Fruit fly (Drosophila melanogaster) whole organism, embryonic: Measurements from ENCODE around the gene Pisd.

ENCODE experiments used
- Asciz ChIP-seq: fragments of 200-800 bp; sonication (Bioruptor generic); optimal IDR thresholded peaks from 2 replicates; lab custom pipeline; 2017; ENCODE audit warnings: missing biosample characterization, mild to moderate bottlenecking, missing genetic modification characterization, missing genetic modification reagents
- B-H1 ChIP-seq: fragments of 200-800 bp; sonication (Bioruptor generic); IDR thresholded peaks from 3 replicates; pipeline ENCODE4 v1.3.6; 2022; ENCODE audit warnings: missing biosample characterization, missing genetic modification characterization
- BEAF-32 ChIP-seq: fragments of 200-800 bp; sonication (Bioruptor generic); optimal IDR thresholded peaks from 3 replicates; lab custom pipeline; 2017; ENCODE audit warnings: missing biosample characterization, missing genetic modification characterization, mild to moderate bottlenecking, moderate library complexity, missing genetic modification reagents
- CG11504 ChIP-seq: fragments of 200-800 bp; sonication (Bioruptor generic); optimal IDR thresholded peaks from 3 replicates; lab custom pipeline; 2019; ENCODE audit warnings: missing biosample characterization, mild to moderate bottlenecking, missing genetic modification characterization, moderate library complexity
- CG12155 ChIP-seq: fragments of 200-800 bp; sonication (Bioruptor generic); optimal IDR thresholded peaks from 3 replicates; lab custom pipeline; 2016; ENCODE audit warnings: missing biosample characterization, missing genetic modification characterization
- CG12942 ChIP-seq: fragments of 200-800 bp; sonication (Bioruptor generic); optimal IDR thresholded peaks from 3 replicates; lab custom pipeline; 2016; ENCODE audit warnings: missing biosample characterization, missing genetic modification characterization
- CG13424 ChIP-seq: fragments of 200-800 bp; sonication (Bioruptor generic); optimal IDR thresholded peaks from 2 replicates; lab custom pipeline; 2019; ENCODE audit warnings: missing biosample characterization, mild to moderate bottlenecking, missing genetic modification characterization, moderate library complexity
- CG14710 ChIP-seq: fragments of 200-800 bp; sonication (Bioruptor generic); optimal IDR thresholded peaks from 3 replicates; lab custom pipeline; 2019; ENCODE audit warnings: missing biosample characterization, mild to moderate bottlenecking, missing genetic modification characterization, moderate library complexity
- CG15514 ChIP-seq: fragments of 200-800 bp; sonication (Bioruptor generic); optimal IDR thresholded peaks from 3 replicates; lab custom pipeline; 2017; ENCODE audit warnings: missing biosample characterization, missing genetic modification characterization, mild to moderate bottlenecking, moderate library complexity, missing genetic modification reagents
- CG1602 ChIP-seq: fragments of 200-800 bp; sonication (Bioruptor generic); optimal IDR thresholded peaks from 3 replicates; lab custom pipeline; 2016; ENCODE audit warnings: missing biosample characterization, missing genetic modification characterization
- CG1647 ChIP-seq: fragments of 200-800 bp; sonication (Bioruptor generic); optimal IDR thresholded peaks from 3 replicates; lab custom pipeline; 2016; ENCODE audit warnings: missing biosample characterization, missing genetic modification characterization
- CG16863 ChIP-seq: fragments of 200-800 bp; sonication (Bioruptor generic); optimal IDR thresholded peaks from 3 replicates; lab custom pipeline; 2016; ENCODE audit warnings: missing biosample characterization, missing genetic modification characterization
- CG18011 ChIP-seq: fragments of 200-800 bp; sonication (Bioruptor generic); optimal IDR thresholded peaks from 2 replicates; lab custom pipeline; 2017; ENCODE audit warnings: missing biosample characterization, missing genetic modification characterization, mild to moderate bottlenecking, moderate library complexity, missing genotype
- CG18476 ChIP-seq: fragments of 200-800 bp; sonication (Bioruptor generic); optimal IDR thresholded peaks from 2 replicates; lab custom pipeline; 2016; ENCODE audit warnings: missing biosample characterization, mild to moderate bottlenecking, missing genetic modification characterization
- CG18764 ChIP-seq: fragments of 200-800 bp; sonication (Bioruptor generic); optimal IDR thresholded peaks from 3 replicates; lab custom pipeline; 2016; ENCODE audit warnings: missing biosample characterization, missing genetic modification characterization
- CG2120 ChIP-seq: fragments of 200-800 bp; sonication (Bioruptor generic); optimal IDR thresholded peaks from 3 replicates; lab custom pipeline; 2016; ENCODE audit warnings: missing biosample characterization, missing genetic modification characterization
- CG2889 ChIP-seq: fragments of 200-800 bp; sonication (Bioruptor generic); IDR thresholded peaks from 3 replicates; pipeline ENCODE4 v1.3.6; 2022; ENCODE audit warnings: missing biosample characterization, missing genetic modification characterization
- CG30020 ChIP-seq: fragments of 200-800 bp; optimal IDR thresholded peaks from 2 replicates; lab custom pipeline; 2019; ENCODE audit warnings: missing biosample characterization, mild to moderate bottlenecking, missing genetic modification characterization, moderate library complexity
- CG4360 ChIP-seq: fragments of 200-800 bp; sonication (Bioruptor generic); IDR thresholded peaks from 2 replicates; pipeline ENCODE4 v1.3.6; 2022; ENCODE audit warnings: missing biosample characterization, missing genetic modification characterization
- CG6683 ChIP-seq: fragments of 200-800 bp; sonication (Bioruptor generic); optimal IDR thresholded peaks from 2 replicates; lab custom pipeline; 2017; ENCODE audit warnings: missing biosample characterization, mild to moderate bottlenecking, missing genetic modification characterization, missing genetic modification reagents
- CG7963 ChIP-seq: fragments of 200-800 bp; sonication (Bioruptor generic); IDR thresholded peaks from 3 replicates; pipeline ENCODE4 v1.3.6; 2022; ENCODE audit warnings: missing biosample characterization, missing genetic modification characterization; ENCODE audit not compliant: partially characterized antibody
- CG9797 ChIP-seq: fragments of 200-800 bp; sonication (Bioruptor generic); optimal IDR thresholded peaks from 3 replicates; lab custom pipeline; 2018; ENCODE audit warnings: missing biosample characterization, mild to moderate bottlenecking, missing genetic modification characterization
- D19B ChIP-seq: fragments of 200-800 bp; sonication (Bioruptor generic); optimal IDR thresholded peaks from 2 replicates; lab custom pipeline; 2017; ENCODE audit warnings: missing biosample characterization, mild to moderate bottlenecking, missing genetic modification characterization
- Dad ChIP-seq: fragments of 200-800 bp; sonication (Bioruptor generic); optimal IDR thresholded peaks from 3 replicates; lab custom pipeline; 2016; ENCODE audit warnings: missing biosample characterization, missing genetic modification characterization
- Deaf1 ChIP-seq: fragments of 200-800 bp; optimal IDR thresholded peaks from 3 replicates; lab custom pipeline; 2019; ENCODE audit warnings: missing biosample characterization, mild to moderate bottlenecking, missing genetic modification characterization, moderate library complexity
- Doc2 ChIP-seq: fragments of 200-800 bp; sonication (Bioruptor generic); IDR thresholded peaks from 2 replicates; pipeline ENCODE4 v1.3.6; 2022; ENCODE audit warnings: missing biosample characterization, missing genetic modification characterization
- Gug ChIP-seq: fragments of 200-800 bp; sonication (Bioruptor generic); IDR thresholded peaks from 4 replicates; pipeline ENCODE4 v1.3.6; 2022; ENCODE audit warnings: missing biosample characterization, missing genetic modification characterization
- MTF-1 ChIP-seq: fragments of 200-800 bp; sonication (Bioruptor generic); optimal IDR thresholded peaks from 2 replicates; lab custom pipeline; 2018; ENCODE audit warnings: missing biosample characterization, mild to moderate bottlenecking, missing genetic modification characterization, borderline replicate concordance
- Poxn ChIP-seq: fragments of 200-800 bp; sonication (Bioruptor generic); IDR thresholded peaks from 2 replicates; pipeline ENCODE4 v1.3.6; 2022; ENCODE audit warnings: missing biosample characterization, missing genetic modification characterization
- Ptx1 ChIP-seq: fragments of 200-800 bp; sonication (Bioruptor generic); IDR thresholded peaks from 2 replicates; pipeline ENCODE4 v1.3.6; 2022; ENCODE audit warnings: missing biosample characterization, missing genetic modification characterization
- Spps ChIP-seq: fragments of 200-800 bp; sonication (Bioruptor generic); optimal IDR thresholded peaks from 2 replicates; lab custom pipeline; 2018; ENCODE audit warnings: missing biosample characterization, mild to moderate bottlenecking, missing genetic modification characterization
- Trl ChIP-seq, 3 experiments: fragments of >200 bp in 2 of 3; fragments of 200-800 bp in 1 of 3; sonication (Bioruptor generic) in 1 of 3; optimal IDR thresholded peaks; 2 replicates in 1 of 3; 3 replicates in 2 of 3; lab custom pipeline; 2016 to 2017; ENCODE audit warnings: missing biosample characterization in 1 of 3, missing genetic modification characterization in 1 of 3
- ara ChIP-seq: fragments of 200-800 bp; sonication (Bioruptor generic); IDR thresholded peaks from 2 replicates; pipeline ENCODE4 v1.3.6; 2022; ENCODE audit warnings: missing biosample characterization, missing genetic modification characterization
- az2 ChIP-seq: fragments of 200-800 bp; sonication (Bioruptor generic); optimal IDR thresholded peaks from 3 replicates; lab custom pipeline; 2016; ENCODE audit warnings: missing biosample characterization, missing genetic modification characterization
- eve ChIP-seq, 2 experiments: fragments of >200 bp; optimal IDR thresholded peaks; 2 replicates each; lab custom pipeline; 2017; ENCODE audit warnings: missing biosample characterization in 2 of 2, missing genetic modification characterization in 2 of 2
- gce ChIP-seq: fragments of 200-800 bp; sonication (Bioruptor generic); IDR thresholded peaks from 3 replicates; pipeline ENCODE4 v1.3.6; 2022; ENCODE audit warnings: missing biosample characterization, missing genetic modification characterization
- gem ChIP-seq: fragments of 200-800 bp; sonication (Bioruptor generic); optimal IDR thresholded peaks from 2 replicates; lab custom pipeline; 2019; ENCODE audit warnings: missing biosample characterization, mild to moderate bottlenecking, missing genetic modification characterization, moderate library complexity
- grau ChIP-seq: fragments of 200-800 bp; optimal IDR thresholded peaks from 3 replicates; lab custom pipeline; 2019; ENCODE audit warnings: missing biosample characterization, mild to moderate bottlenecking, missing genetic modification characterization, moderate library complexity
- gro ChIP-seq: fragments of 200-800 bp; sonication (Bioruptor generic); optimal IDR thresholded peaks from 2 replicates; lab custom pipeline; 2016; ENCODE audit warnings: missing biosample characterization, missing genetic modification characterization
- hth ChIP-seq: fragments of >200 bp; optimal IDR thresholded peaks from 2 replicates; lab custom pipeline; 2017; ENCODE audit warnings: inconsistent platforms
- kay ChIP-seq: fragments of 200-800 bp; sonication (Bioruptor generic); optimal IDR thresholded peaks from 2 replicates; lab custom pipeline; 2016; ENCODE audit warnings: missing biosample characterization, missing genetic modification characterization
- mirr ChIP-seq: fragments of 200-800 bp; sonication (Bioruptor generic); optimal IDR thresholded peaks from 3 replicates; lab custom pipeline; 2018; ENCODE audit warnings: missing biosample characterization, mild to moderate bottlenecking, missing genetic modification characterization
- p53 ChIP-seq: fragments of 200-800 bp; sonication (Bioruptor generic); optimal IDR thresholded peaks from 2 replicates; lab custom pipeline; 2016; ENCODE audit warnings: missing biosample characterization, missing genetic modification characterization
- row ChIP-seq: fragments of 200-800 bp; sonication (Bioruptor generic); IDR thresholded peaks from 3 replicates; pipeline ENCODE4 v1.3.6; 2022; ENCODE audit warnings: missing biosample characterization, missing genetic modification characterization
- sens-2 ChIP-seq: fragments of 200-800 bp; sonication (Bioruptor generic); IDR thresholded peaks from 2 replicates; pipeline ENCODE4 v1.3.6; 2022; ENCODE audit warnings: missing biosample characterization, missing genetic modification characterization
- ssp ChIP-seq: fragments of 200-800 bp; sonication (Bioruptor generic); IDR thresholded peaks from 2 replicates; pipeline ENCODE4 v1.3.6; 2022; ENCODE audit warnings: missing biosample characterization, missing genetic modification characterization
- tgo ChIP-seq: fragments of 200-800 bp; sonication (Bioruptor generic); IDR thresholded peaks from 3 replicates; pipeline ENCODE4 v1.3.6; 2022; ENCODE audit warnings: missing biosample characterization, missing genetic modification characterization
- ttk ChIP-seq: fragments of 200-800 bp; sonication (Bioruptor generic); IDR thresholded peaks from 2 replicates; pipeline ENCODE4 v2.1.2; 2022; ENCODE audit warnings: missing biosample characterization, missing genetic modification characterization
- unpg ChIP-seq: fragments of 200-800 bp; sonication (Bioruptor generic); optimal IDR thresholded peaks from 3 replicates; lab custom pipeline; 2018; ENCODE audit warnings: missing biosample characterization, mild to moderate bottlenecking, missing genetic modification characterization, moderate library complexity
- wor ChIP-seq: fragments of 200-800 bp; sonication (Bioruptor generic); IDR thresholded peaks from 2 replicates; pipeline ENCODE4 v1.3.6; 2022; ENCODE audit warnings: missing biosample characterization, missing genetic modification characterization

Gene Pisd

dm6 chr3R:24025715-24026467 is 24.7 kb upstream of the Pisd start (continued):
- no peak for TF ChIP-seq MTF-1 (GFP tag; lab: Kevin White, UChicago)
- no peak for TF ChIP-seq hth (lab: Kevin White, UChicago)
- no peak for TF ChIP-seq mirr (GFP tag; lab: Kevin White, UChicago)
- peak; percentile 55 for TF ChIP-seq D19B (GFP tag; lab: Kevin White, UChicago)
- TF ChIP-seq grau (tag; lab: Kevin White, UChicago), result peak; percentile 54
- no peak for TF ChIP-seq Poxn (GFP tag; lab: Robert Waterston, UW)
- TF ChIP-seq CG7963 (GFP tag; lab: Robert Waterston, UW), result no peak
- no peak for TF ChIP-seq wor
- TF ChIP-seq CG18476 (GFP tag; lab: Kevin White, UChicago), result no peak
- TF ChIP-seq unpg (GFP tag; lab: Kevin White, UChicago), result peak; percentile 5
- no peak for TF ChIP-seq CG18764 (GFP tag; lab: Kevin White, UChicago)
- TF ChIP-seq Doc2 (GFP tag; lab: Robert Waterston, UW), result no peak
- no peak for TF ChIP-seq CG6683
- TF ChIP-seq Ptx1 (GFP tag; lab: Robert Waterston, UW), result peak; percentile 46
- peak; percentile 66 for TF ChIP-seq CG11504 (tag; lab: Kevin White, UChicago)
- no peak for TF ChIP-seq CG30020
- no peak; the same call in 2 of the 3 replicates for TF ChIP-seq B-H1 (GFP tag; lab: Robert Waterston, UW)
- no peak for TF ChIP-seq BEAF-32 (GFP tag; lab: Kevin White, UChicago)
- peak; percentile 43 for TF ChIP-seq CG13424 (tag; lab: Kevin White, UChicago)
- TF ChIP-seq gce (GFP tag; lab: Robert Waterston, UW), result no peak
- TF ChIP-seq CG1647, result no peak
- TF ChIP-seq Dad (GFP tag; lab: Kevin White, UChicago), result no peak
- TF ChIP-seq CG4360, result no peak
- no peak for TF ChIP-seq gro (GFP tag; lab: Kevin White, UChicago)
- TF ChIP-seq eve (GFP tag; optimal IDR thresholded peaks at IDR 0.05; lab: Kevin White, UChicago), result peak in 1 of 2 experiments; percentile 75
- peak; percentile 38 for TF ChIP-seq CG2120 (GFP tag; lab: Kevin White, UChicago)
- TF ChIP-seq kay (GFP tag; lab: Kevin White, UChicago), result no peak
- peak; percentile 21; the same call in 1 of the 2 replicates for TF ChIP-seq ttk
- peak; percentile 18 for TF ChIP-seq CG1602 (GFP tag; lab: Kevin White, UChicago)
- TF ChIP-seq CG18011 (GFP tag; lab: Kevin White, UChicago), result no peak
- peak; percentile 51; the same call in 2 of the 3 replicates for TF ChIP-seq row (GFP tag; lab: Robert Waterston, UW)
- TF ChIP-seq Asciz (GFP tag; lab: Kevin White, UChicago), result no peak
- no peak for TF ChIP-seq CG9797 (GFP tag; lab: Kevin White, UChicago)
- TF ChIP-seq CG12155 (GFP tag; lab: Kevin White, UChicago), result no peak
- 0 out of 2 replicates have a peak, but pooled peaks have one; percentile 27 for TF ChIP-seq ara (GFP tag; lab: Robert Waterston, UW)
- TF ChIP-seq sens-2, result no peak
- TF ChIP-seq gem (tag; lab: Kevin White, UChicago), result peak; percentile 58
- TF ChIP-seq az2, result peak; percentile 13
- TF ChIP-seq Deaf1 (tag; lab: Kevin White, UChicago), result no peak
- no peak for TF ChIP-seq Trl (optimal IDR thresholded peaks at IDR 0.05; lab: Kevin White, UChicago)
- no peak for TF ChIP-seq Trl (GFP tag; optimal IDR thresholded peaks at IDR 0.05; lab: Kevin White, UChicago)
- TF ChIP-seq CG14710, result no peak
- TF ChIP-seq CG15514 (GFP tag; lab: Kevin White, UChicago), result no peak
- TF ChIP-seq p53 (GFP tag; lab: Kevin White, UChicago), result no peak
- TF ChIP-seq CG2889 (GFP tag; lab: Robert Waterston, UW), result no peak
- TF ChIP-seq CG12942 (GFP tag; lab: Kevin White, UChicago), result no peak
- TF ChIP-seq ssp (GFP tag; lab: Robert Waterston, UW), result no peak
- TF ChIP-seq tgo (GFP tag; lab: Robert Waterston, UW), result peak; percentile 54
- TF ChIP-seq Gug (GFP tag; lab: Robert Waterston, UW), result no peak
- peak; percentile 44 for TF ChIP-seq CG16863
- TF ChIP-seq Spps, result no peak
